Fruit fly (Drosophila melanogaster) whole organism, embryonic: ENCODE measurements around the gene Acp76A.

Source experiments
- Ada2b ChIP-seq: fragments of 200-800 bp; sonication (Bioruptor generic); IDR thresholded peaks from 2 replicates; pipeline ENCODE4 v1.3.6; 2022; ENCODE audit warnings: missing biosample characterization, missing genetic modification characterization
- Atf-2 ChIP-seq: fragments of 200-800 bp; sonication (Bioruptor generic); optimal IDR thresholded peaks from 2 replicates; lab custom pipeline; 2016; ENCODE audit warnings: missing biosample characterization, missing genetic modification characterization
- Bteb2 ChIP-seq: fragments of 200-800 bp; sonication (Bioruptor generic); optimal IDR thresholded peaks from 2 replicates; lab custom pipeline; 2016; ENCODE audit warnings: missing biosample characterization, missing genetic modification characterization
- CG10147 ChIP-seq: fragments of 200-800 bp; sonication (Bioruptor generic); optimal IDR thresholded peaks from 2 replicates; lab custom pipeline; 2019; ENCODE audit warnings: missing biosample characterization, mild to moderate bottlenecking, missing genetic modification characterization, moderate library complexity
- CG12299 ChIP-seq: fragments of 200-800 bp; sonication (Bioruptor generic); optimal IDR thresholded peaks from 2 replicates; lab custom pipeline; 2018; ENCODE audit warnings: missing biosample characterization, mild to moderate bottlenecking, missing genetic modification characterization
- CG12769 ChIP-seq: fragments of 200-800 bp; sonication (Bioruptor generic); optimal IDR thresholded peaks from 2 replicates; lab custom pipeline; 2019; ENCODE audit warnings: missing biosample characterization, mild to moderate bottlenecking, missing genetic modification characterization, moderate library complexity
- CG15011 ChIP-seq: fragments of 200-800 bp; sonication (Bioruptor generic); optimal IDR thresholded peaks from 3 replicates; lab custom pipeline; 2018; ENCODE audit warnings: missing biosample characterization, mild to moderate bottlenecking, missing genetic modification characterization
- CG15696 ChIP-seq: fragments of 200-800 bp; sonication (Bioruptor generic); optimal IDR thresholded peaks from 2 replicates; lab custom pipeline; 2019; ENCODE audit warnings: missing biosample characterization, mild to moderate bottlenecking, missing genetic modification characterization, moderate library complexity
- CG17359 ChIP-seq: fragments of 200-800 bp; sonication (Bioruptor generic); optimal IDR thresholded peaks from 3 replicates; lab custom pipeline; 2018; ENCODE audit warnings: missing biosample characterization, mild to moderate bottlenecking, missing genetic modification characterization, moderate library complexity
- CG17612 ChIP-seq: fragments of 200-800 bp; sonication (Bioruptor generic); IDR thresholded peaks from 2 replicates; pipeline ENCODE4 v1.3.6; 2022; ENCODE audit warnings: missing biosample characterization, missing genetic modification characterization
- CG2712 ChIP-seq: fragments of 200-800 bp; optimal IDR thresholded peaks from 3 replicates; lab custom pipeline; 2019; ENCODE audit warnings: missing biosample characterization, mild to moderate bottlenecking, missing genetic modification characterization, moderate library complexity
- CG30403 ChIP-seq: fragments of 200-800 bp; sonication (Bioruptor generic); optimal IDR thresholded peaks from 3 replicates; lab custom pipeline; 2016; ENCODE audit warnings: missing biosample characterization, missing genetic modification characterization
- CG4730 ChIP-seq: fragments of 200-800 bp; sonication (Bioruptor generic); IDR thresholded peaks from 2 replicates; pipeline ENCODE4 v1.3.6; 2022; ENCODE audit warnings: missing biosample characterization, missing genetic modification characterization
- CG5953 ChIP-seq: fragments of 200-800 bp; sonication (Bioruptor generic); IDR thresholded peaks from 2 replicates; pipeline ENCODE4 v1.3.6; 2022; ENCODE audit warnings: missing biosample characterization, missing genetic modification characterization
- CG9932 ChIP-seq: fragments of 200-800 bp; sonication (Bioruptor generic); IDR thresholded peaks from 2 replicates; pipeline ENCODE4 v1.3.6; 2022; ENCODE audit warnings: missing biosample characterization, missing genetic modification characterization
- Dek ChIP-seq: fragments of 200-800 bp; sonication (Bioruptor generic); optimal IDR thresholded peaks from 3 replicates; lab custom pipeline; 2019; ENCODE audit warnings: missing biosample characterization, mild to moderate bottlenecking, missing genetic modification characterization, moderate library complexity
- ERR ChIP-seq: fragments of 200-800 bp; sonication (Bioruptor generic); optimal IDR thresholded peaks from 2 replicates; lab custom pipeline; 2016; ENCODE audit warnings: missing biosample characterization, missing genetic modification characterization
- Eip74EF ChIP-seq, 2 experiments: fragments of 200-800 bp in 1 of 2; fragments of >200 bp in 1 of 2; sonication (Bioruptor generic) in 1 of 2; optimal IDR thresholded peaks; 2 replicates each; lab custom pipeline; 2017 to 2019; ENCODE audit warnings: missing biosample characterization in 2 of 2, missing genetic modification characterization in 2 of 2, mild to moderate bottlenecking in 1 of 2, moderate library complexity in 1 of 2
- Elba2 ChIP-seq: fragments of 200-800 bp; sonication (Bioruptor generic); optimal IDR thresholded peaks from 3 replicates; lab custom pipeline; 2016; ENCODE audit warnings: missing biosample characterization, missing genetic modification characterization
- Hmx ChIP-seq: fragments of 200-800 bp; sonication (Bioruptor generic); optimal IDR thresholded peaks from 2 replicates; lab custom pipeline; 2016; ENCODE audit warnings: missing biosample characterization, missing genetic modification characterization
- Hr3 ChIP-seq: fragments of 200-800 bp; sonication (Bioruptor generic); optimal IDR thresholded peaks from 3 replicates; lab custom pipeline; 2016; ENCODE audit warnings: missing biosample characterization, missing genetic modification characterization
- Jarid2 ChIP-seq: fragments of 200-800 bp; sonication (Bioruptor generic); optimal IDR thresholded peaks from 3 replicates; lab custom pipeline; 2017; ENCODE audit warnings: mild to moderate bottlenecking, missing biosample characterization, missing genetic modification reagents, missing genetic modification characterization
- Lim3 ChIP-seq: fragments of 200-800 bp; sonication (Bioruptor generic); IDR thresholded peaks from 2 replicates; pipeline ENCODE4 v1.3.6; 2022; ENCODE audit warnings: missing biosample characterization, missing genetic modification characterization
- MTF-1 ChIP-seq: fragments of 200-800 bp; sonication (Bioruptor generic); optimal IDR thresholded peaks from 2 replicates; lab custom pipeline; 2018; ENCODE audit warnings: missing biosample characterization, mild to moderate bottlenecking, missing genetic modification characterization, borderline replicate concordance
- Max ChIP-seq: fragments of 200-800 bp; sonication (Bioruptor generic); optimal IDR thresholded peaks from 2 replicates; lab custom pipeline; 2016; ENCODE audit warnings: missing biosample characterization, mild to moderate bottlenecking, missing genetic modification characterization
- Mrtf ChIP-seq: fragments of 200-800 bp; sonication (Bioruptor generic); IDR thresholded peaks from 3 replicates; pipeline ENCODE4 v1.3.6; 2022; ENCODE audit warnings: missing biosample characterization, missing genetic modification characterization
- Rx ChIP-seq: fragments of 200-800 bp; sonication (Bioruptor generic); IDR thresholded peaks from 2 replicates; pipeline ENCODE4 v1.3.6; 2022; ENCODE audit warnings: missing biosample characterization, missing genetic modification characterization
- Six4 ChIP-seq: fragments of 200-800 bp; sonication (Bioruptor generic); optimal IDR thresholded peaks from 2 replicates; lab custom pipeline; 2016; ENCODE audit warnings: missing biosample characterization, missing genetic modification characterization
- Stat92E ChIP-seq, 3 experiments: fragments of >200 bp in 2 of 3; fragments of 200-800 bp in 1 of 3; sonication (Bioruptor generic) in 1 of 3; optimal IDR thresholded peaks; 2 replicates each; lab custom pipeline; 2017 to 2019; ENCODE audit warnings: missing biosample characterization in 3 of 3, missing genetic modification characterization in 3 of 3, mild to moderate bottlenecking in 1 of 3, moderate library complexity in 1 of 3
- aop ChIP-seq: fragments of 200-800 bp; sonication (Bioruptor generic); IDR thresholded peaks from 2 replicates; pipeline ENCODE4 v1.3.6; 2022; ENCODE audit warnings: missing biosample characterization, missing genetic modification characterization
- ash1 ChIP-seq: fragments of 200-800 bp; sonication (Bioruptor generic); optimal IDR thresholded peaks from 2 replicates; lab custom pipeline; 2018; ENCODE audit warnings: missing biosample characterization, mild to moderate bottlenecking, missing genetic modification characterization
- cas ChIP-seq: fragments of 200-800 bp; sonication (Bioruptor generic); IDR thresholded peaks from 2 replicates; pipeline ENCODE4 v1.3.6; 2022; ENCODE audit warnings: missing biosample characterization, missing genetic modification characterization
- cg ChIP-seq: fragments of 200-800 bp; sonication (Bioruptor generic); optimal IDR thresholded peaks from 3 replicates; lab custom pipeline; 2019; ENCODE audit warnings: missing biosample characterization, mild to moderate bottlenecking, missing genetic modification characterization, moderate library complexity
- chinmo ChIP-seq: fragments of 200-800 bp; sonication (Bioruptor generic); IDR thresholded peaks from 4 replicates; pipeline ENCODE4 v1.3.6; 2022; ENCODE audit warnings: missing biosample characterization, missing genetic modification characterization; ENCODE audit not compliant: partially characterized antibody
- corto ChIP-seq: fragments of 200-800 bp; sonication (Bioruptor generic); optimal IDR thresholded peaks from 2 replicates; lab custom pipeline; 2016; ENCODE audit warnings: missing biosample characterization, mild to moderate bottlenecking, missing genetic modification characterization, moderate library complexity
- emc ChIP-seq: fragments of 200-800 bp; sonication (Bioruptor generic); optimal IDR thresholded peaks from 2 replicates; lab custom pipeline; 2016; ENCODE audit warnings: missing biosample characterization, missing genetic modification characterization
- hkb ChIP-seq, 2 experiments: fragments of 200-800 bp in 1 of 2; fragments of >200 bp in 1 of 2; sonication (Bioruptor generic) in 1 of 2; IDR thresholded peaks in 1 of 2; optimal IDR thresholded peaks in 1 of 2; 2 replicates each; pipeline versions ENCODE4 v1.3.6 to Lab custom; 2017 to 2022; ENCODE audit warnings: missing biosample characterization in 1 of 2, missing genetic modification characterization in 1 of 2
- kay ChIP-seq: fragments of 200-800 bp; sonication (Bioruptor generic); optimal IDR thresholded peaks from 2 replicates; lab custom pipeline; 2016; ENCODE audit warnings: missing biosample characterization, missing genetic modification characterization
- kni ChIP-seq: fragments of 200-800 bp; sonication (Bioruptor generic); optimal IDR thresholded peaks from 3 replicates; lab custom pipeline; 2017; ENCODE audit warnings: mild to moderate bottlenecking, missing biosample characterization, missing genetic modification reagents, missing genetic modification characterization
- nmo ChIP-seq: fragments of 200-800 bp; sonication (Bioruptor generic); optimal IDR thresholded peaks from 2 replicates; lab custom pipeline; 2018; ENCODE audit warnings: missing biosample characterization, mild to moderate bottlenecking, missing genetic modification characterization, moderate library complexity
- onecut ChIP-seq: fragments of 200-800 bp; sonication (Bioruptor generic); IDR thresholded peaks from 2 replicates; pipeline ENCODE4 v1.3.6; 2022; ENCODE audit warnings: missing biosample characterization, missing genetic modification characterization
- pb ChIP-seq: fragments of 200-800 bp; sonication (Bioruptor generic); optimal IDR thresholded peaks from 3 replicates; lab custom pipeline; 2016; ENCODE audit warnings: missing biosample characterization, missing genetic modification characterization
- pros ChIP-seq: fragments of 200-800 bp; sonication (Bioruptor generic); optimal IDR thresholded peaks from 3 replicates; lab custom pipeline; 2019; ENCODE audit warnings: missing biosample characterization, mild to moderate bottlenecking, missing genetic modification characterization, moderate library complexity
- repo ChIP-seq: fragments of 200-800 bp; sonication (Bioruptor generic); optimal IDR thresholded peaks from 2 replicates; lab custom pipeline; 2016; ENCODE audit warnings: missing biosample characterization, missing genetic modification characterization
- sd ChIP-seq: fragments of 200-800 bp; sonication (Bioruptor generic); optimal IDR thresholded peaks from 3 replicates; lab custom pipeline; 2018; ENCODE audit warnings: missing biosample characterization, mild to moderate bottlenecking, missing genetic modification characterization, moderate library complexity
- sim ChIP-seq: fragments of 200-800 bp; sonication (Bioruptor generic); IDR thresholded peaks from 2 replicates; pipeline ENCODE4 v1.3.6; 2022; ENCODE audit warnings: missing biosample characterization, missing genetic modification characterization
- so ChIP-seq: fragments of 200-800 bp; sonication (Bioruptor generic); IDR thresholded peaks from 3 replicates; pipeline ENCODE4 v1.3.6; 2022; ENCODE audit warnings: missing biosample characterization, missing genetic modification characterization
- tna ChIP-seq: fragments of 200-800 bp; sonication (Bioruptor generic); IDR thresholded peaks from 2 replicates; pipeline ENCODE4 v1.3.6; 2022; ENCODE audit warnings: missing biosample characterization, missing genetic modification characterization; ENCODE audit not compliant: partially characterized antibody
- tx ChIP-seq: fragments of 200-800 bp; sonication (Bioruptor generic); optimal IDR thresholded peaks from 2 replicates; lab custom pipeline; 2016; ENCODE audit warnings: missing biosample characterization, missing genetic modification characterization
- wek ChIP-seq: fragments of 200-800 bp; sonication (Bioruptor generic); optimal IDR thresholded peaks from 3 replicates; lab custom pipeline; 2018; ENCODE audit warnings: missing biosample characterization, mild to moderate bottlenecking, missing genetic modification characterization, moderate library complexity

Gene Acp76A

DNA sequence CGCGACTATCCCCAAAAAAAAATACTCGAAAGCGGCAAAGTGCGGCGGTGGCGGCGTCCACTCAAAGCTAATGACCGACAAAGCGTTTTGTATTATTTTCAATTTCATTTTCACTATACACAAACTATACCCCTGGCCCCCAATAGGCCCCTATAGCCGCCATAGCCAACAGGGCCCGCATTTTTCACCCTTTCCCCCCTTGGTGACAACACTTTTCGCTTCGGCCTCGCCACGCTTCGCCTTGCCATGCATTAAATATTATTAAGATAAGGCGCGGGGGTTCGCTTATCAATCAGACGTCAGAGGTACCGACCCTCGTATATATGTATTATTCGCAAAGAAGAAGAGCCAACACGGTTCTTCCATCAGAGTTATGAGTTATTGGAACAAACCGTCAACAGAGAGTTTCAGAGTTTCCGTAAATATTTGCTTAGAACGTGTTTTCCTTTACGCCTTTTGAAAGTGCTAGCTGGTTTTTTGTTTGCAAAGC, 11.6 kb downstream of the Acp76A start (continued):
- no peak for TF ChIP-seq repo (GFP tag; lab: Kevin White, UChicago)
- peak; percentile 30 for TF ChIP-seq wek (GFP tag; lab: Kevin White, UChicago)
- TF ChIP-seq CG9932 (GFP tag; lab: Robert Waterston, UW) = no peak
- peak; percentile 7 for TF ChIP-seq kay (GFP tag; lab: Kevin White, UChicago)
- TF ChIP-seq Rx (GFP tag; lab: Robert Waterston, UW) = no peak
- TF ChIP-seq MTF-1 (GFP tag; lab: Kevin White, UChicago) = peak; percentile 41
- TF ChIP-seq CG12299 (tag; lab: Kevin White, UChicago) = no peak
- TF ChIP-seq CG17359 = peak; percentile 19
- TF ChIP-seq CG17612 (GFP tag; lab: Robert Waterston, UW) = no peak
- no peak for TF ChIP-seq tna (GFP tag; lab: Robert Waterston, UW)
- no peak for TF ChIP-seq kni (GFP tag; lab: Kevin White, UChicago)
- peak; percentile 4 for TF ChIP-seq CG15011 (GFP tag; lab: Kevin White, UChicago)
- no peak for TF ChIP-seq Hmx (GFP tag; lab: Kevin White, UChicago)
- TF ChIP-seq cg (GFP tag; lab: Kevin White, UChicago) = no peak
- TF ChIP-seq CG10147 (GFP tag; lab: Kevin White, UChicago) = no peak
- no peak for TF ChIP-seq Ada2b
- TF ChIP-seq chinmo (GFP tag; lab: Robert Waterston, UW) = peak; percentile 72; the same call in 2 of the 4 replicates
- no peak for TF ChIP-seq sim (GFP tag; lab: Robert Waterston, UW)
- TF ChIP-seq cas (GFP tag; lab: Robert Waterston, UW) = no peak
- TF ChIP-seq CG4730 (GFP tag; lab: Robert Waterston, UW) = no peak
- TF ChIP-seq Elba2 (GFP tag; lab: Kevin White, UChicago) = no peak
- no peak for TF ChIP-seq CG5953
- TF ChIP-seq Stat92E (GFP tag; optimal IDR thresholded peaks at IDR 0.05; lab: Kevin White, UChicago) = no peak
- TF ChIP-seq Six4 (GFP tag; lab: Kevin White, UChicago) = no peak
- no peak for TF ChIP-seq Mrtf
- no peak for TF ChIP-seq nmo (GFP tag; lab: Kevin White, UChicago)
- no peak for TF ChIP-seq emc (GFP tag; lab: Kevin White, UChicago)
- TF ChIP-seq hkb (optimal IDR thresholded peaks at IDR 0.05; lab: Kevin White, UChicago) = no peak
- TF ChIP-seq hkb (GFP tag; IDR thresholded peaks at IDR 0.05; lab: Robert Waterston, UW) = no peak
- no peak for TF ChIP-seq Eip74EF (GFP tag; optimal IDR thresholded peaks at IDR 0.05; lab: Kevin White, UChicago)
- TF ChIP-seq Bteb2 (GFP tag; lab: Kevin White, UChicago) = no peak
- no peak for TF ChIP-seq tx (GFP tag; lab: Kevin White, UChicago)
- no peak for TF ChIP-seq ERR (GFP tag; lab: Kevin White, UChicago)
- peak; percentile 72 for TF ChIP-seq CG12769
- TF ChIP-seq Max (GFP tag; lab: Kevin White, UChicago) = no peak
- no peak for TF ChIP-seq pb (GFP tag; lab: Kevin White, UChicago)
- peak; percentile 10 for TF ChIP-seq CG2712 (tag; lab: Kevin White, UChicago)
- TF ChIP-seq Hr3 = no peak
- peak; percentile 89 for TF ChIP-seq sd (tag; lab: Kevin White, UChicago)
- TF ChIP-seq Lim3 (GFP tag; lab: Robert Waterston, UW) = peak; percentile 26; the same call in 1 of the 2 replicates
- TF ChIP-seq CG15696 (tag; lab: Kevin White, UChicago) = no peak
- peak; percentile 9 for TF ChIP-seq pros
- no peak for TF ChIP-seq aop (GFP tag; lab: Robert Waterston, UW)
- no peak for TF ChIP-seq Atf-2 (GFP tag; lab: Kevin White, UChicago)
- no peak for TF ChIP-seq CG30403 (GFP tag; lab: Kevin White, UChicago)
- TF ChIP-seq Dek (tag; lab: Kevin White, UChicago) = no peak
- no peak for TF ChIP-seq corto (GFP tag; lab: Kevin White, UChicago)
- TF ChIP-seq so (GFP tag; lab: Robert Waterston, UW) = no peak
- TF ChIP-seq Jarid2 (GFP tag; lab: Kevin White, UChicago) = no peak
- TF ChIP-seq ash1 (GFP tag; lab: Kevin White, UChicago) = no peak
- TF ChIP-seq onecut (GFP tag; lab: Robert Waterston, UW) = no peak
